Fruit fly (Drosophila melanogaster): ENCODE data around the gene mRpL47.

Gene mRpL47

dm6 chr3R:9532437-9533180 lies 16.9 kb upstream of the mRpL47 start, which contains the start of gene by (continued):
- TF ChIP-seq CG16779 (GFP tag; IDR thresholded peaks at IDR 0.05), result no peak
- TF ChIP-seq tx (GFP tag; optimal IDR thresholded peaks at IDR 0.05), result no peak
- TF ChIP-seq gce (GFP tag; IDR thresholded peaks at IDR 0.05), result no peak
- no peak for TF ChIP-seq CG12219 (GFP tag; optimal IDR thresholded peaks at IDR 0.05)
- no peak for TF ChIP-seq CG10321 (GFP tag; IDR thresholded peaks at IDR 0.05)
- TF ChIP-seq her (GFP tag; optimal IDR thresholded peaks at IDR 0.05), result no peak
- peak; percentile 19 for TF ChIP-seq CG13894 (tag; optimal IDR thresholded peaks at IDR 0.05)
- TF ChIP-seq Doc3 (GFP tag; IDR thresholded peaks at IDR 0.05; ENCODE audit: partially characterized antibody), result no peak
- TF ChIP-seq CG15601 (tag; optimal IDR thresholded peaks at IDR 0.05), result no peak
- TF ChIP-seq CG14965 (GFP tag; optimal IDR thresholded peaks at IDR 0.05; ENCODE audit: borderline replicate concordance), result no peak
- no peak for TF ChIP-seq CG32532 (GFP tag; IDR thresholded peaks at IDR 0.05)
- no peak for TF ChIP-seq CG9609 (GFP tag; optimal IDR thresholded peaks at IDR 0.05)
- no peak for TF ChIP-seq MTF-1 (GFP tag; optimal IDR thresholded peaks at IDR 0.05; ENCODE audit: borderline replicate concordance)
- TF ChIP-seq D19A (tag; optimal IDR thresholded peaks at IDR 0.05), result no peak
- no peak for TF ChIP-seq CrebB (tag; optimal IDR thresholded peaks at IDR 0.05)
- TF ChIP-seq Vsx1 (GFP tag; optimal IDR thresholded peaks at IDR 0.05), result no peak
- peak; percentile 16 for TF ChIP-seq mirr (GFP tag; optimal IDR thresholded peaks at IDR 0.05)
- TF ChIP-seq Dll (GFP tag; IDR thresholded peaks at IDR 0.05; ENCODE audit: partially characterized antibody), result no peak
- no peak for TF ChIP-seq dati (GFP tag; IDR thresholded peaks at IDR 0.05)
- TF ChIP-seq yki (optimal IDR thresholded peaks at IDR 0.05), result no peak
- peak; percentile 71 for TF ChIP-seq Jarid2 (GFP tag; optimal IDR thresholded peaks at IDR 0.05)
- peak; percentile 83; the same call in 3 of the 4 replicates for TF ChIP-seq chinmo (GFP tag; IDR thresholded peaks at IDR 0.05; ENCODE audit: partially characterized antibody)
- TF ChIP-seq CG12942 (GFP tag; optimal IDR thresholded peaks at IDR 0.05), result no peak
- TF ChIP-seq Sox100B (GFP tag; optimal IDR thresholded peaks at IDR 0.05), result no peak
- no peak for TF ChIP-seq pros (GFP tag; optimal IDR thresholded peaks at IDR 0.05)
- no peak for TF ChIP-seq CG17802 (tag; optimal IDR thresholded peaks at IDR 0.05)
- TF ChIP-seq CG42726 (GFP tag; IDR thresholded peaks at IDR 0.05; ENCODE audit: partially characterized antibody), result 0 out of 2 replicates have a peak, but pooled peaks have one; percentile 26
- no peak for TF ChIP-seq cwo (GFP tag; optimal IDR thresholded peaks at IDR 0.05)
- no peak for TF ChIP-seq CG14050 (GFP tag; IDR thresholded peaks at IDR 0.05)
- TF ChIP-seq pita (GFP tag; optimal IDR thresholded peaks at IDR 0.05), result no peak
- TF ChIP-seq CG1233 (GFP tag; optimal IDR thresholded peaks at IDR 0.05), result no peak
- TF ChIP-seq CG3281 (GFP tag; optimal IDR thresholded peaks at IDR 0.05), result no peak
- TF ChIP-seq unpg (GFP tag; optimal IDR thresholded peaks at IDR 0.05), result no peak
- no peak for TF ChIP-seq CG12104 (GFP tag; optimal IDR thresholded peaks at IDR 0.05)
- TF ChIP-seq ato (GFP tag; IDR thresholded peaks at IDR 0.05; ENCODE audit: partially characterized antibody), result no peak
- TF ChIP-seq Asciz (GFP tag; optimal IDR thresholded peaks at IDR 0.05), result no peak
- peak; percentile 38; the same call in 1 of the 2 replicates for TF ChIP-seq Adf1 (GFP tag; IDR thresholded peaks at IDR 0.05)
- peak; percentile 41 for TF ChIP-seq abd-A (tag; optimal IDR thresholded peaks at IDR 0.05)
- no peak for TF ChIP-seq CG15011 (GFP tag; optimal IDR thresholded peaks at IDR 0.05)
- TF ChIP-seq CG12744 (GFP tag; optimal IDR thresholded peaks at IDR 0.05), result no peak
- TF ChIP-seq Sin3A (optimal IDR thresholded peaks at IDR 0.05), result no peak
- TF ChIP-seq Side (GFP tag; optimal IDR thresholded peaks at IDR 0.05), result no peak
- TF ChIP-seq CG16863 (GFP tag; optimal IDR thresholded peaks at IDR 0.05), result no peak
- no peak for TF ChIP-seq GATAe (GFP tag; conservative IDR thresholded peaks at IDR 0.05)
- no peak for TF ChIP-seq CG15073 (GFP tag; optimal IDR thresholded peaks at IDR 0.05)
- no peak; the same call in 1 of the 2 replicates for TF ChIP-seq inv (GFP tag; IDR thresholded peaks at IDR 0.05; ENCODE audit: partially characterized antibody)
- TF ChIP-seq Lpt (GFP tag; optimal IDR thresholded peaks at IDR 0.05), result no peak
- no peak for TF ChIP-seq CG4360 (GFP tag; IDR thresholded peaks at IDR 0.05)
- no peak for TF ChIP-seq CG12299 (tag; optimal IDR thresholded peaks at IDR 0.05)
- no peak for TF ChIP-seq CG3847 (GFP tag; IDR thresholded peaks at IDR 0.05)
